Worm (Caenorhabditis elegans) whole organism, L4/young adult: ENCODE data around the gene F08C6.18.

Experiments used
- W03F9.2 ChIP-seq: fragments of 150-350 bp; optimal IDR thresholded peaks from 2 replicates; lab custom pipeline; 2014; ENCODE audit warnings: missing biosample characterization, missing genetic modification characterization
- dao-5 ChIP-seq: sonication (generic microtip); optimal IDR thresholded peaks from 2 replicates; lab custom pipeline; 2016; ENCODE audit warnings: missing genotype, missing genetic modification characterization, moderate library complexity, missing compliant biosample characterization
- him-1 ChIP-seq: sonication (generic microtip); optimal IDR thresholded peaks from 2 replicates; lab custom pipeline; 2016; ENCODE audit warnings: missing genotype, missing genetic modification reagents, missing genetic modification characterization, missing compliant biosample characterization

- TF ChIP-seq dao-5 (tag; lab: Kevin White, UChicago) (no peak), him-1 (no peak), W03F9.2 (tag; lab: Kevin White, UChicago) (no peak)
Observed at ce11 chrX:7573629-7574028, 201 bp upstream of the F08C6.18 start.
